Worm (Caenorhabditis elegans) whole organism, L2 larva: ENCODE results near the gene syg-2.

Source experiments
- Y55F3AM.14 ChIP-seq: fragments of 200-800 bp; sonication (Bioruptor generic); optimal IDR thresholded peaks from 2 replicates; lab custom pipeline; 2018; ENCODE audit warnings: mild to moderate bottlenecking, missing genetic modification characterization, missing compliant biosample characterization
- ama-1 ChIP-seq: fragments of 150-350 bp; optimal IDR thresholded peaks from 2 replicates; lab custom pipeline; 2018; ENCODE audit warnings: inconsistent platforms
- ceh-82 ChIP-seq: fragments of 150-350 bp; optimal IDR thresholded peaks from 2 replicates; lab custom pipeline; 2014; ENCODE audit warnings: missing biosample characterization, missing genetic modification characterization
- dmd-4 ChIP-seq: sonication (generic microtip); optimal IDR thresholded peaks from 2 replicates; lab custom pipeline; 2017; ENCODE audit warnings: missing biosample characterization, missing genetic modification characterization
- egl-27 ChIP-seq: sonication (generic microtip); optimal IDR thresholded peaks from 3 replicates; lab custom pipeline; 2017; ENCODE audit warnings: missing biosample characterization, missing genetic modification reagents, missing genetic modification characterization
- lin-11 ChIP-seq: fragments of 150-350 bp; sonication (generic microtip); optimal IDR thresholded peaks from 2 replicates; lab custom pipeline; 2014; ENCODE audit warnings: missing biosample characterization, missing genetic modification characterization, inconsistent platforms, mixed read lengths
- lin-13 ChIP-seq: fragments of 150-350 bp; optimal IDR thresholded peaks from 2 replicates; lab custom pipeline; 2014; ENCODE audit warnings: missing biosample characterization, missing genetic modification reagents, missing genetic modification characterization
- lsy-2 ChIP-seq, 2 experiments: fragments of 150-350 bp in 1 of 2; sonication (generic microtip) in 1 of 2; optimal IDR thresholded peaks; 2 replicates each; lab custom pipeline; 2014 to 2017; ENCODE audit warnings: missing biosample characterization in 2 of 2, missing genetic modification characterization in 2 of 2
- mdl-1 ChIP-seq, 2 experiments: fragments of 150-350 bp in 1 of 2; sonication (generic microtip) in 1 of 2; optimal IDR thresholded peaks; 2 replicates each; lab custom pipeline; 2017; ENCODE audit warnings: missing biosample characterization in 2 of 2, missing genetic modification characterization in 2 of 2
- nhr-11 ChIP-seq: fragments of 150-350 bp; optimal IDR thresholded peaks from 2 replicates; lab custom pipeline; 2014; ENCODE audit warnings: missing biosample characterization, missing genetic modification characterization
- nhr-237 ChIP-seq: fragments of 150-350 bp; optimal IDR thresholded peaks from 2 replicates; lab custom pipeline; 2014; ENCODE audit warnings: missing biosample characterization, missing genetic modification characterization
- nhr-25 ChIP-seq: fragments of 150-350 bp; sonication (generic microtip); optimal IDR thresholded peaks from 3 replicates; lab custom pipeline; 2014; ENCODE audit warnings: missing biosample characterization, missing genetic modification characterization
- skn-1 ChIP-seq: sonication (generic microtip); optimal IDR thresholded peaks from 2 replicates; lab custom pipeline; 2017; ENCODE audit warnings: missing biosample characterization, missing genetic modification characterization
- zag-1 ChIP-seq: fragments of 150-350 bp; optimal IDR thresholded peaks from 2 replicates; lab custom pipeline; 2014; ENCODE audit warnings: missing biosample characterization, missing genetic modification characterization

DNA sequence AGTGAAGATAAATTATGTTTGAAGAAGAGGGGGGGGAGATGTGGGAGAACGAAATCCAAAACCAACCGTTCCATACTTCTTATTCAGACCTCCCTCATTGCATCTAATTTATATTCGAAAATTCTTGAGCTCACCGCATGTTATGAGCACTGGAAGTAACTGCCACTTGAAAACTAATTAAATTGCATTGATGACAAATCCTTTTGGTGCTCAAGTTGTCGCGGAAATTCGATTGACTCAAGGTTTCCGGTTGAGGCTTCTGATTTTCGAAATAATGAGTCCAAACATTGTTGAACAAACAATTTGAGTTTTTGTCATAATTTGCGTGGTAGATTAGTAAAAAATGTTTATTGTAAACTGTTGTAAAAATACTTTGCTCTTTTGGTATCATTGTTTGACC is 2.7 kb upstream of the syg-2 start:
- TF ChIP-seq nhr-11 (no peak), dmd-4 (no peak), ceh-82 (tag; lab: Kevin White, UChicago) (no peak), zag-1 (no peak), mdl-1 (tag; optimal IDR thresholded peaks at IDR 0.05; lab: Kevin White, UChicago) (no peak), nhr-25 (tag; lab: Kevin White, UChicago) (no peak), lin-11 (tag; lab: Kevin White, UChicago) (no peak), egl-27 (tag; lab: Kevin White, UChicago) (no peak), nhr-237 (tag; lab: Kevin White, UChicago) (no peak), ama-1 (no peak), lsy-2 (tag; optimal IDR thresholded peaks at IDR 0.05; lab: Kevin White, UChicago) (no peak), lin-13 (no peak), skn-1 (tag; lab: Kevin White, UChicago) (no peak), Y55F3AM.14 (GFP tag; lab: Kevin White, UChicago) (no peak)
